1 fruit fly cellular context compared by ENCODE assay signal in the genomic region with DNA sequence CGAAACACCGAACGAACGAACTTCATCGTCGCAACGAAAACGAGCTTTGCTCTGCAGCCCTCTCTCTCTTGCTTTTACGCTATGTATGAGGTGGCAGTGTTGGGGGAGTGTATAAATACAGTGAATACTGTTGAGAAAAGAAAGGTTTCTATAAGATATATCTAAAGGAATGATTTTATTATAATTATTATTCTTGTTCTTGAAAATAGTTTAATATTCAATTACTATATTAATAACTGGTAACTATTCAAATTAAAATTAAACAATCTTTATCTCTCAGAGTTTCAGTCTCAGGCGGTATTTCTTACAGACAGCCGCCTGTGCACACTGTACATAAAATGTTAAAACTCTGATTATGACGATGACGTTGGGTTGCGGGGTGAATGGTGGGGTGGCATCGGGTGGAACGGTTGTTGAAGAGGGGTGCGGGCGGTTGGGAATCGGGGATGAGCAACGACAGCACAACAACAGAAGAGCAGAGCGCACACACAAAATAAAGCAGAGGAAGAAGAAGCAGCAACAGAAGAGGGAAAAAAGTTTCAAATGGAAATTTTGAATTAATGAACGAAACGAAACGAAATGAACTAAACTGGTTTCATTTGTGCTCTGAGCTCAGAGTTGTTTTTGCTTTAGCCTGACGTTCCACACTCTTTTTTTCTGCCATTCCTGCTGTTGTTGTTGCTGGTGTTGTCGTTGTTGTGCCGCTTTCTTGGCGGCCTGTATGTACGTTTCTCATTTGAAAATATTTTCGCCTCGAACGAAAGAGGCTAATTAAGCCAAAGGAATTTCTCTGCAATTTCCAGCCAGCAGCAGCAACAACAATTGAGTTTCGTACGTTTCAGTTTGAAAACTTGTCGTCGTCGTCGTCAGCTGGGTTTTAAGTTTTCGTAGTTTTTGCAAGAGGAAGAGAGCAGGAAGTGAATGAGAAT.
A peak's percentile ranks its signal among the peaks of the same experiment; 100 is the strongest.
TF ChIP-seq lines count a peak whose summit lies in the region.

No protein-coding gene starts in this region.

TF ChIP-seq in whole organism, embryonic, 481 proteins besides CTCF, POLR2A, EP300 and RAD21 (continued from another document):
- TF ChIP-seq B-H2 (GFP tag; optimal IDR thresholded peaks at IDR 0.05; lab: Kevin White, UChicago) (peak; percentile 96), sens (GFP tag; lab: Kevin White, UChicago) (peak; percentile 96), Dad (GFP tag; optimal IDR thresholded peaks at IDR 0.05; lab: Kevin White, UChicago) (peak; percentile 77), CG2712 (tag; optimal IDR thresholded peaks at IDR 0.05; lab: Kevin White, UChicago) (peak; percentile 99), Usf (GFP tag; optimal IDR thresholded peaks at IDR 0.05; lab: Kevin White, UChicago) (peak; percentile 94), chinmo (GFP tag; IDR thresholded peaks at IDR 0.05; lab: Robert Waterston, UW; ENCODE audit: partially characterized antibody) (no peak), dmrt11E (tag; optimal IDR thresholded peaks at IDR 0.05; lab: Kevin White, UChicago) (peak; percentile 97), CG1602 (GFP tag; optimal IDR thresholded peaks at IDR 0.05; lab: Kevin White, UChicago) (peak; percentile 97), CG1529 (GFP tag; optimal IDR thresholded peaks at IDR 0.05; lab: Kevin White, UChicago) (peak; percentile 96), E2f2 (GFP tag; IDR thresholded peaks at IDR 0.05; lab: Robert Waterston, UW) (no peak), Dref (GFP tag; IDR thresholded peaks at IDR 0.05; lab: Robert Waterston, UW) (no peak), br (optimal IDR thresholded peaks at IDR 0.05; lab: Kevin White, UChicago) (no peak), HmgD (GFP tag; optimal IDR thresholded peaks at IDR 0.05; lab: Kevin White, UChicago) (peak; percentile 31), oc (tag; optimal IDR thresholded peaks at IDR 0.05; lab: Kevin White, UChicago) (peak; percentile 99), CG3838 (GFP tag; optimal IDR thresholded peaks at IDR 0.05; lab: Kevin White, UChicago) (peak; percentile 80)
